In genomic region chrII:8856524-8856923, ce11 we compare ENCODE assay signal across 3 worm cellular contexts.
TF ChIP-seq lines count a peak whose summit lies in the region.

No protein-coding gene starts in this region.

TF ChIP-seq in whole organism, L1 larva, 84 proteins besides CTCF, POLR2A, EP300 and RAD21:
- peak; percentile 96 for TF ChIP-seq blmp-1 (tag; optimal IDR thresholded peaks at IDR 0.05; lab: Kevin White, UChicago)
- TF ChIP-seq vab-15 (tag; optimal IDR thresholded peaks at IDR 0.05; lab: Kevin White, UChicago) = no peak

TF ChIP-seq in whole organism, L3 larva, 47 proteins besides CTCF, POLR2A, EP300 and RAD21:
- TF ChIP-seq ZK546.5 (tag; optimal IDR thresholded peaks at IDR 0.05; lab: Kevin White, UChicago) (no peak), nhr-25 (tag; optimal IDR thresholded peaks at IDR 0.05; lab: Kevin White, UChicago) (peak; percentile 23)

TF ChIP-seq in whole organism, mixed stage, embryonic, 35 proteins besides CTCF, POLR2A, EP300 and RAD21:
- TF ChIP-seq ceh-43 (GFP tag; optimal IDR thresholded peaks at IDR 0.05; lab: Kevin White, UChicago) (no peak), mls-2 (tag; optimal IDR thresholded peaks at IDR 0.05; lab: Kevin White, UChicago) (no peak), flh-1 (GFP tag; optimal IDR thresholded peaks at IDR 0.05; lab: Kevin White, UChicago) (no peak), ztf-11 (tag; optimal IDR thresholded peaks at IDR 0.05; lab: Kevin White, UChicago) (no peak), snpc-4 (tag; optimal IDR thresholded peaks at IDR 0.05; lab: Kevin White, UChicago) (no peak), ceh-39 (tag; optimal IDR thresholded peaks at IDR 0.05; lab: Kevin White, UChicago) (no peak), unc-120 (tag; optimal IDR thresholded peaks at IDR 0.05; lab: Kevin White, UChicago; ENCODE audit: poor library complexity, severe bottlenecking) (no peak), unc-62 (GFP tag; optimal IDR thresholded peaks at IDR 0.05; lab: Kevin White, UChicago) (peak; percentile 12), ham-2 (GFP tag; optimal IDR thresholded peaks at IDR 0.05; lab: Kevin White, UChicago) (peak; percentile 75), bed-3 (GFP tag; optimal IDR thresholded peaks at IDR 0.05; lab: Kevin White, UChicago) (no peak), pha-4 (tag; optimal IDR thresholded peaks at IDR 0.05; lab: Kevin White, UChicago) (no peak), blmp-1 (tag; optimal IDR thresholded peaks at IDR 0.05; lab: Kevin White, UChicago) (peak; percentile 59), nhr-237 (tag; optimal IDR thresholded peaks at IDR 0.05; lab: Kevin White, UChicago) (no peak), nhr-2 (tag; optimal IDR thresholded peaks at IDR 0.05; lab: Kevin White, UChicago) (no peak), elt-3 (tag; optimal IDR thresholded peaks at IDR 0.05; lab: Kevin White, UChicago) (no peak), elt-1 (tag; optimal IDR thresholded peaks at IDR 0.05; lab: Kevin White, UChicago; ENCODE audit: borderline replicate concordance, insufficient read depth) (no peak), lin-32 (GFP tag; optimal IDR thresholded peaks at IDR 0.05; lab: Kevin White, UChicago) (no peak), nhr-28 (tag; optimal IDR thresholded peaks at IDR 0.05; lab: Kevin White, UChicago) (no peak)
